Fruit fly (Drosophila melanogaster): Measurements from ENCODE around the gene CG15140.
A peak's percentile ranks its signal among the peaks of the same experiment; 100 is the strongest.

CG15140 gene

DNA sequence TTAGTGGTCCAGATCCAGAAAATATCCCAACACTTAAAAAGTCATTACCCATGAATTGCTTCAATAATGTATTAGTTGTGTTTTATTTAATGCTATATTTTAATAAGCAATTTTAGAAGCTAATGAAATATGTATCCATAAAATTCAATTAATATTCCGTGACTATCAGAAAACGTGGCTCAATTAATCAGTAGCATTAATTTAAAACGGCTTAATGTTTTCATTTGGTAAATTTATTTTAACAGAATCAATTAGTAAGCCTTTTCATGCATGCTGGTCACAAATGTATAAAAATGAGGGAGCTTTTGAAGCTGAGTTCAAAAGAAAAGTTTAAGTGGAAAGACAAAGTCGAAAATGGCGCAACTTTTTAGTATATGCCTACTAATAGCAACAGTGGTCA lies at the start of gene CG15140:
CG15140 (plus strand) TSS at position 301 of the 400 bp plus-strand sequence.
- TF ChIP-seq sv (GFP tag; optimal IDR thresholded peaks at IDR 0.05) = no peak
- TF ChIP-seq CrebA (GFP tag; optimal IDR thresholded peaks at IDR 0.05; ENCODE audit: borderline replicate concordance) = no peak
- no peak for TF ChIP-seq HLH106 (tag; optimal IDR thresholded peaks at IDR 0.05)

dm6 chr2L:17243101-17243780 lies 42.8 kb upstream of the CG15140 start:
- TF ChIP-seq Jra (GFP tag; optimal IDR thresholded peaks at IDR 0.05) (no peak), sv (GFP tag; optimal IDR thresholded peaks at IDR 0.05) (no peak), Myc (optimal IDR thresholded peaks at IDR 0.05) (no peak), ey (GFP tag; optimal IDR thresholded peaks at IDR 0.05) (peak; percentile 56), Hr78 (GFP tag; optimal IDR thresholded peaks at IDR 0.05) (no peak), dmrt93B (GFP tag; optimal IDR thresholded peaks at IDR 0.05) (peak; percentile 72), Dif (GFP tag; optimal IDR thresholded peaks at IDR 0.05; ENCODE audit: partially characterized antibody) (no peak), CG32264 (GFP tag; optimal IDR thresholded peaks at IDR 0.05) (no peak), usp (GFP tag; optimal IDR thresholded peaks at IDR 0.05) (no peak), Rel (GFP tag; optimal IDR thresholded peaks at IDR 0.05) (no peak), Rel (tag; optimal IDR thresholded peaks at IDR 0.05) (no peak), Vsx2 (GFP tag; optimal IDR thresholded peaks at IDR 0.05; ENCODE audit: partially characterized antibody) (no peak), GATAd (GFP tag; optimal IDR thresholded peaks at IDR 0.05) (no peak), tai (GFP tag; optimal IDR thresholded peaks at IDR 0.05) (no peak), OdsH (GFP tag; optimal IDR thresholded peaks at IDR 0.05) (peak; percentile 51), Mio (GFP tag; optimal IDR thresholded peaks at IDR 0.05) (no peak), HLH106 (tag; optimal IDR thresholded peaks at IDR 0.05) (peak; percentile 85), Hnf4 (GFP tag; optimal IDR thresholded peaks at IDR 0.05) (peak; percentile 30), sage (GFP tag; optimal IDR thresholded peaks at IDR 0.05) (no peak), brk (GFP tag; optimal IDR thresholded peaks at IDR 0.05) (peak; percentile 24), jim (GFP tag; optimal IDR thresholded peaks at IDR 0.05) (no peak), Dfd (GFP tag; optimal IDR thresholded peaks at IDR 0.05) (no peak), pan (optimal IDR thresholded peaks at IDR 0.05) (no peak), dl (GFP tag; optimal IDR thresholded peaks at IDR 0.05; ENCODE audit: insufficient read depth in 1 of 2, partially characterized antibody in 2 of 2) (no peak), br (GFP tag; optimal IDR thresholded peaks at IDR 0.05) (peak; percentile 47), Hr83 (GFP tag; optimal IDR thresholded peaks at IDR 0.05; ENCODE audit: poor library complexity, severe bottlenecking) (no peak), foxo (GFP tag; optimal IDR thresholded peaks at IDR 0.05) (peak in 1 of 2 experiments; percentile 83), fru (GFP tag; optimal IDR thresholded peaks at IDR 0.05) (peak; percentile 72), woc (GFP tag; optimal IDR thresholded peaks at IDR 0.05) (peak; percentile 50), psq (GFP tag; optimal IDR thresholded peaks at IDR 0.05) (peak; percentile 80), N (GFP tag; optimal IDR thresholded peaks at IDR 0.05) (no peak), h (GFP tag; optimal IDR thresholded peaks at IDR 0.05) (peak; percentile 74), CrebA (GFP tag; optimal IDR thresholded peaks at IDR 0.05; ENCODE audit: borderline replicate concordance) (no peak), Abd-B (GFP tag; optimal IDR thresholded peaks at IDR 0.05) (no peak), rgr (GFP tag; optimal IDR thresholded peaks at IDR 0.05) (peak; percentile 38), Sp1 (GFP tag; optimal IDR thresholded peaks at IDR 0.05) (peak; percentile 54), dsf (GFP tag; optimal IDR thresholded peaks at IDR 0.05; ENCODE audit: borderline replicate concordance) (no peak), CG9705 (GFP tag; optimal IDR thresholded peaks at IDR 0.05) (peak; percentile 59), lola (GFP tag; optimal IDR thresholded peaks at IDR 0.05) (no peak)

dm6 chr2L:17260577-17260976 lies 25.5 kb upstream of the CG15140 start, which contains the start of gene beat-IIIc:
Gene beat-IIIc (minus strand): TSS chr2L:17260734.
- TF ChIP-seq CG32264 (GFP tag; optimal IDR thresholded peaks at IDR 0.05) (no peak), fru (GFP tag; optimal IDR thresholded peaks at IDR 0.05) (no peak), foxo (GFP tag; optimal IDR thresholded peaks at IDR 0.05) (no peak), Hr78 (GFP tag; optimal IDR thresholded peaks at IDR 0.05) (no peak), GATAd (GFP tag; optimal IDR thresholded peaks at IDR 0.05) (no peak), Myc (optimal IDR thresholded peaks at IDR 0.05) (peak; percentile 12), h (GFP tag; optimal IDR thresholded peaks at IDR 0.05) (no peak)

All from whole organism, wandering third instar larva.